Fruit fly (Drosophila melanogaster) whole organism: ENCODE results near the gene Cog3.

Experiments
- Dll ChIP-seq: fragments of >200 bp; optimal IDR thresholded peaks from 2 replicates; lab custom pipeline; 2017
- pan ChIP-seq: fragments of >200 bp; optimal IDR thresholded peaks from 2 replicates; lab custom pipeline; 2017
- usp ChIP-seq: fragments of >200 bp; optimal IDR thresholded peaks from 2 replicates; lab custom pipeline; 2017; ENCODE audit warnings: missing biosample characterization, missing genetic modification characterization, mixed read lengths

dm6 chr2L:3438078-3438477 lies 18.8 kb downstream of the Cog3 start:
- no peak for TF ChIP-seq Dll (lab: Kevin White, UChicago)
- TF ChIP-seq pan: no peak
- TF ChIP-seq usp: no peak
